Worm (Caenorhabditis elegans) whole organism, L3 larva: Measurements from ENCODE around the gene CC8.2.

Source experiments
- aly-2 ChIP-seq: fragments of 150-350 bp; optimal IDR thresholded peaks from 2 replicates; lab custom pipeline; 2014; ENCODE audit warnings: missing biosample characterization, missing genetic modification characterization
- ceh-16 ChIP-seq: sonication (generic microtip); optimal IDR thresholded peaks from 2 replicates; lab custom pipeline; 2017; ENCODE audit warnings: missing biosample characterization, missing genetic modification characterization
- daf-12 ChIP-seq: fragments of 150-350 bp; optimal IDR thresholded peaks from 2 replicates; lab custom pipeline; 2014; ENCODE audit warnings: missing biosample characterization, missing genetic modification reagents, missing genetic modification characterization
- mdl-1 ChIP-seq: fragments of 150-350 bp; optimal IDR thresholded peaks from 2 replicates; lab custom pipeline; 2014; ENCODE audit warnings: missing biosample characterization, missing genetic modification characterization
- nhr-25 ChIP-seq: sonication (generic microtip); optimal IDR thresholded peaks from 2 replicates; lab custom pipeline; 2017; ENCODE audit warnings: missing biosample characterization, missing genetic modification characterization
- nhr-76 ChIP-seq: fragments of 150-350 bp; sonication (generic microtip); optimal IDR thresholded peaks from 5 replicates; lab custom pipeline; 2014; ENCODE audit warnings: missing biosample characterization, missing genetic modification characterization
- nhr-77 ChIP-seq: fragments of 150-350 bp; optimal IDR thresholded peaks from 2 replicates; lab custom pipeline; 2014; ENCODE audit warnings: missing biosample characterization, missing genetic modification characterization
- pqm-1 ChIP-seq: fragments of 150-350 bp; optimal IDR thresholded peaks from 2 replicates; lab custom pipeline; 2017; ENCODE audit warnings: missing biosample characterization, missing genetic modification characterization, inconsistent platforms
- unc-39 ChIP-seq: sonication (generic microtip); optimal IDR thresholded peaks from 4 replicates; lab custom pipeline; 2017; ENCODE audit warnings: missing biosample characterization, missing genetic modification characterization
- ztf-4 ChIP-seq: fragments of 150-350 bp; optimal IDR thresholded peaks from 2 replicates; lab custom pipeline; 2014; ENCODE audit warnings: missing biosample characterization, missing genetic modification characterization

DNA sequence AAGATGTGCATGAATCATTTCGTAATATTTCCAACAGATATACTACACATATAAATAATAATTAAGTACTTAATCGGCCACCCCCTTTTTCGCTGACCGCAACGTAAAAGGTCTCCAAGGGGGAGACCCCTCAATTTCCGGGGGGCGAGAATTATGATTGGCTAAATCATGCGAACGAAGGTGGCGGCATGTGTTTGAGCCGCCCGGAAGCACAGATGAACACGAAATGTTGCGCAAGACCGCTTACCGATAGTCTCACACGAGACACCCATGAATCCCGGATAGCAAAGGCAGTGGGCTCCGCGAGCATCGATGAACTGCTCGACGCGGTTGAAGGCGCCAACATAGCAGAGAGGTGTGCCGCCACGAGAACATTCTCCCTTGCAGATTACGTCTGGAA is 16.6 kb upstream of the CC8.2 start:
- TF ChIP-seq daf-12 (tag; lab: Kevin White, UChicago), result no peak
- TF ChIP-seq mdl-1, result no peak
- TF ChIP-seq nhr-76, result no peak
- TF ChIP-seq ceh-16, result no peak
- no peak for TF ChIP-seq pqm-1 (tag; lab: Kevin White, UChicago)
- no peak for TF ChIP-seq nhr-77
- no peak for TF ChIP-seq nhr-25 (tag; lab: Kevin White, UChicago)
- no peak for TF ChIP-seq unc-39
- no peak for TF ChIP-seq ztf-4
- TF ChIP-seq aly-2 (tag; lab: Kevin White, UChicago), result no peak
